Fruit fly (Drosophila melanogaster): ENCODE data around the gene CG31125.

DNA sequence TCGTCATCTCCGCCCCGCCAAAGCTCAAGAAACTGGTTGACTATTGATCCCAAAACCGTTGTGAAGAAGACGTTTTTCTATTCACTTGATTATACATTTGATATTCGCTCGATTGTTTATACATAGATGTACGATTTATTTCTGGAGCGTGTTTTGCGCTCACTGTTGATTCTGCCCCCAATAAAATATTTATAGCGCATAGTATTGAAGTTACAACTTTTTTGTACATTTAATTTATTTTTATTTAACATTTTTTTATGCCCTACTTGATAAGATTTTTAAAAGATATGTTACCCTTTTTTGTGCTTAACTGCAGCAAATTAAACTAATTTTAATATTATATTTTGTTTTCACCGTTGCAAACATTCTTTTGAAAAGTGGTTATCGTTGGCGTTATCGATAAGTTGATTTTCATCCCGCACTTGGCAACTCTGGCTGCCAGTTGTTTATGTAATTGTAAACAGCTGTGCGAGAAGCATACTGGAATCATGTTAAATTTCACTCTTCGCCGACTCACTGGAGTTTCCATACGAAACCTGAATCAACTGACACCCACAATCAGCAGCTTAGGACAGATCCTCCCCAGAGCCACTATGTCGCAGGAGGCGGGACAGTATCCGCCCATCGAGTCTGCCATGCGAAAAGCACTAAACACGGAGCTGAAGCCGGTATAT, 4.7 kb upstream of the CG31125 start, which contains the start of gene CG31126:
- no peak for TF ChIP-seq CG1620 (GFP tag; optimal IDR thresholded peaks at IDR 0.05)
- no peak for TF ChIP-seq Clk (GFP tag; optimal IDR thresholded peaks at IDR 0.05)
- TF ChIP-seq toe (GFP tag; optimal IDR thresholded peaks at IDR 0.05): no peak
- no peak for TF ChIP-seq tj (GFP tag; optimal IDR thresholded peaks at IDR 0.05)
- no peak for TF ChIP-seq cic (GFP tag; optimal IDR thresholded peaks at IDR 0.05)
- no peak for TF ChIP-seq CG7101 (tag; optimal IDR thresholded peaks at IDR 0.05)

All from whole organism, adult.